Worm (Caenorhabditis elegans): ENCODE measurements around the gene mlc-4.

- no peak for TF ChIP-seq pes-1 (GFP tag; IDR thresholded peaks at IDR 0.05)
- no peak for TF ChIP-seq ets-7 (tag; optimal IDR thresholded peaks at IDR 0.05)
- no peak for TF ChIP-seq tbx-37 (GFP tag; conservative IDR thresholded peaks at IDR 0.05)
- no peak for TF ChIP-seq ama-1 (optimal IDR thresholded peaks at IDR 0.05)
- no peak for TF ChIP-seq B0310.2 (tag; optimal IDR thresholded peaks at IDR 0.05)
- no peak for TF ChIP-seq F13C5.2 (tag; optimal IDR thresholded peaks at IDR 0.05)
- TF ChIP-seq flt-1 (GFP tag; IDR thresholded peaks at IDR 0.05), result no peak
- TF ChIP-seq tra-4 (tag; optimal IDR thresholded peaks at IDR 0.05), result no peak
These were observed 21.3 kb downstream of the mlc-4 start for ce11 chrIII:3372278-3372677.

Data from whole organism, early embryonic.